Worm (Caenorhabditis elegans) whole organism, late embryonic: ENCODE data around the gene twk-33.

Experiments
- C08G9.2 ChIP-seq: sonication (generic microtip); optimal IDR thresholded peaks from 2 replicates; lab custom pipeline; 2016; ENCODE audit warnings: mild to moderate bottlenecking, missing genetic modification characterization, moderate library complexity, missing compliant biosample characterization
- ama-1 ChIP-seq: fragments of 150-350 bp; optimal IDR thresholded peaks from 2 replicates; lab custom pipeline; 2014
- ceh-48 ChIP-seq: sonication (generic microtip); optimal IDR thresholded peaks from 2 replicates; lab custom pipeline; 2016; ENCODE audit warnings: missing genetic modification characterization, inconsistent platforms, missing compliant biosample characterization
- hlh-15 ChIP-seq: sonication (generic microtip); optimal IDR thresholded peaks from 2 replicates; lab custom pipeline; 2016; ENCODE audit warnings: missing genetic modification characterization, missing compliant biosample characterization
- odd-2 ChIP-seq: sonication (generic microtip); optimal IDR thresholded peaks from 2 replicates; lab custom pipeline; 2017; ENCODE audit warnings: antibody characterized with exemption, mild to moderate bottlenecking, missing genetic modification characterization, missing compliant biosample characterization
- pha-4 ChIP-seq: fragments of 150-350 bp; optimal IDR thresholded peaks from 2 replicates; lab custom pipeline; 2018; ENCODE audit warnings: missing biosample characterization, missing genetic modification reagents, missing genetic modification characterization
- pqm-1 ChIP-seq: sonication (generic microtip); optimal IDR thresholded peaks from 2 replicates; lab custom pipeline; 2016; ENCODE audit warnings: missing genetic modification characterization, missing compliant biosample characterization
- unc-42 ChIP-seq: sonication (generic microtip); optimal IDR thresholded peaks from 2 replicates; lab custom pipeline; 2016; ENCODE audit warnings: missing genotype, missing genetic modification characterization, missing compliant biosample characterization
- ztf-16 ChIP-seq: sonication (generic microtip); optimal IDR thresholded peaks from 2 replicates; lab custom pipeline; 2017; ENCODE audit warnings: missing genetic modification characterization, missing compliant biosample characterization

ce11 chrV:17728336-17728735, 14.2 kb upstream of the twk-33 start:
- no peak for TF ChIP-seq ama-1 (lab: Kevin White, UChicago)
- no peak for TF ChIP-seq pqm-1
- TF ChIP-seq odd-2 (tag; lab: Kevin White, UChicago), result no peak
- TF ChIP-seq C08G9.2 (tag; lab: Kevin White, UChicago), result no peak
- no peak for TF ChIP-seq ztf-16 (tag; lab: Kevin White, UChicago)
- TF ChIP-seq hlh-15, result no peak
- TF ChIP-seq ceh-48 (tag; lab: Kevin White, UChicago), result no peak
- TF ChIP-seq pha-4 (tag; lab: Kevin White, UChicago), result no peak
- no peak for TF ChIP-seq unc-42 (tag; lab: Kevin White, UChicago)
